Worm (Caenorhabditis elegans): ENCODE measurements around the gene fat-7.

- 0 out of 2 replicates have a peak, but pooled peaks have one; percentile 29 for TF ChIP-seq tbx-11 (GFP tag; IDR thresholded peaks at IDR 0.05)
- no peak for TF ChIP-seq ama-1 (optimal IDR thresholded peaks at IDR 0.05)
- TF ChIP-seq B0310.2 (tag; optimal IDR thresholded peaks at IDR 0.05), result no peak
- no peak for TF ChIP-seq aly-1 (tag; optimal IDR thresholded peaks at IDR 0.05)
- no peak for TF ChIP-seq flt-1 (GFP tag; IDR thresholded peaks at IDR 0.05)
- TF ChIP-seq ceh-13 (GFP tag; optimal IDR thresholded peaks at IDR 0.05), result no peak
- 0 out of 2 replicates have a peak, but pooled peaks have one; percentile 37 for TF ChIP-seq sea-1 (GFP tag; conservative IDR thresholded peaks at IDR 0.05)
- no peak for TF ChIP-seq pes-1 (GFP tag; IDR thresholded peaks at IDR 0.05)
- no peak for TF ChIP-seq tra-4 (tag; optimal IDR thresholded peaks at IDR 0.05)
Measured at ce11 chrV:7142661-7143060, 10.3 kb downstream of the fat-7 start.

Data from whole organism, early embryonic.